Worm (Caenorhabditis elegans) whole organism, L2 larva: ENCODE measurements around the gene C50E3.9.
A peak's percentile ranks its signal among the peaks of the same experiment; 100 is the strongest.

Experiments
- alr-1 ChIP-seq: fragments of 150-350 bp; optimal IDR thresholded peaks from 2 replicates; lab custom pipeline; 2014; ENCODE audit warnings: missing biosample characterization, missing genetic modification characterization
- blmp-1 ChIP-seq: sonication (generic microtip); optimal IDR thresholded peaks from 2 replicates; lab custom pipeline; 2017; ENCODE audit warnings: missing genetic modification characterization, mild to moderate bottlenecking, missing compliant biosample characterization, antibody characterized with exemption, moderate library complexity; ENCODE audit not compliant: insufficient read depth
- ceh-82 ChIP-seq: fragments of 150-350 bp; optimal IDR thresholded peaks from 2 replicates; lab custom pipeline; 2014; ENCODE audit warnings: missing biosample characterization, missing genetic modification characterization
- fos-1 ChIP-seq: fragments of 150-350 bp; optimal IDR thresholded peaks from 2 replicates; lab custom pipeline; 2014; ENCODE audit warnings: missing biosample characterization, missing genetic modification characterization
- lin-39 ChIP-seq: fragments of 150-350 bp; optimal IDR thresholded peaks from 2 replicates; lab custom pipeline; 2014; ENCODE audit warnings: missing biosample characterization, missing genetic modification reagents, missing genetic modification characterization
- unc-55 ChIP-seq: fragments of 150-350 bp; sonication (generic microtip); optimal IDR thresholded peaks from 3 replicates; lab custom pipeline; 2014; ENCODE audit warnings: missing biosample characterization, missing genetic modification reagents, missing genetic modification characterization
- zag-1 ChIP-seq: fragments of 150-350 bp; optimal IDR thresholded peaks from 2 replicates; lab custom pipeline; 2014; ENCODE audit warnings: missing biosample characterization, missing genetic modification characterization

- no peak for TF ChIP-seq lin-39
- TF ChIP-seq blmp-1 (tag; lab: Kevin White, UChicago) = no peak
- TF ChIP-seq zag-1 (tag; lab: Kevin White, UChicago) = no peak
- no peak for TF ChIP-seq ceh-82
- peak; percentile 76 for TF ChIP-seq unc-55
- TF ChIP-seq fos-1 (tag; lab: Kevin White, UChicago) = peak; percentile 25
- no peak for TF ChIP-seq alr-1 (tag; lab: Kevin White, UChicago)
Observed at ce11 chrV:7580378-7580777, 19.7 kb downstream of the C50E3.9 start, which contains the start of gene ets-6.
